Worm (Caenorhabditis elegans) whole organism, early embryonic: Measurements from ENCODE around the gene sri-1.

Experiments
- F13C5.2 ChIP-seq: sonication (generic microtip); optimal IDR thresholded peaks from 2 replicates; lab custom pipeline; 2017; ENCODE audit warnings: mild to moderate bottlenecking, missing genetic modification characterization, inconsistent platforms, missing compliant biosample characterization
- aly-1 ChIP-seq: sonication (generic microtip); optimal IDR thresholded peaks from 2 replicates; lab custom pipeline; 2016; ENCODE audit warnings: missing genetic modification characterization, missing compliant biosample characterization
- ama-1 ChIP-seq: fragments of 150-350 bp; optimal IDR thresholded peaks from 2 replicates; lab custom pipeline; 2014
- ceh-13 ChIP-seq: fragments of 200-800 bp; sonication (Bioruptor generic); optimal IDR thresholded peaks from 2 replicates; lab custom pipeline; 2018; ENCODE audit warnings: mild to moderate bottlenecking, missing genetic modification characterization, missing compliant biosample characterization
- ceh-36 ChIP-seq: sonication (generic microtip); optimal IDR thresholded peaks from 2 replicates; lab custom pipeline; 2016; ENCODE audit warnings: missing genetic modification characterization, inconsistent platforms, missing compliant biosample characterization
- flt-1 ChIP-seq: fragments of 200-800 bp; sonication (Bioruptor generic); IDR thresholded peaks from 2 replicates; pipeline ENCODE4 v1.3.6; 2022; ENCODE audit warnings: missing genetic modification characterization, missing compliant biosample characterization
- hmbx-1 ChIP-seq: sonication (generic microtip); optimal IDR thresholded peaks from 2 replicates; lab custom pipeline; 2016; ENCODE audit warnings: mild to moderate bottlenecking, missing genetic modification characterization, missing compliant biosample characterization
- pes-1 ChIP-seq: fragments of 200-800 bp; sonication (Bioruptor generic); IDR thresholded peaks from 2 replicates; pipeline ENCODE4 v1.3.6; 2022; ENCODE audit warnings: missing genetic modification reagents, missing genetic modification characterization, missing compliant biosample characterization
- scrt-1 ChIP-seq: fragments of 200-800 bp; sonication (Bioruptor generic); IDR thresholded peaks from 2 replicates; pipeline ENCODE4 v1.3.6; 2022; ENCODE audit warnings: missing genetic modification characterization, missing compliant biosample characterization
- sea-1 ChIP-seq: fragments of 200-800 bp; sonication (Bioruptor generic); conservative IDR thresholded peaks from 2 replicates; pipeline ENCODE4 v1.3.6; 2022; ENCODE audit warnings: missing genetic modification characterization, missing compliant biosample characterization
- tbx-11 ChIP-seq: fragments of 200-800 bp; sonication (Bioruptor generic); IDR thresholded peaks from 2 replicates; pipeline ENCODE4 v1.3.6; 2022; ENCODE audit warnings: missing genetic modification characterization, missing compliant biosample characterization

DNA sequence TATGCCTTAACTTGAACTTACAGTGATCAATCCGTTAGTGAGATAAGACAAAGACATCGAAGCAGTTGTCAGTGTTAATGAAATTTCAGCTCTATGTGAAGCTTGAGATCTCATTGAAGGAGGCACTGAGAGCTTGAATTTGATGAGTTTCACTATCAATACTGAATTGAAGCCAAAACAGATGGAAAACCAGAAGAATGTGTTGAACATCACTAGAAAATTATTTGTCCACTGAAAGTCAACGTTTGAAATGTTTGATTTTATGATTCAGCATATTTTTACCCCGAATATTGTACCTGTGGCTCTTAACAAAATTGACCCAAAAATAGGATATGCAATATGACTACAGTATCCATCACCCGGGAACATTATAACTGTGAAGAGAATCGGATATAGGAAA lies 3.4 kb upstream of the sri-1 start:
- no peak for TF ChIP-seq sea-1 (GFP tag; lab: Robert Waterston, UW)
- no peak for TF ChIP-seq F13C5.2
- no peak for TF ChIP-seq pes-1 (GFP tag; lab: Robert Waterston, UW)
- no peak for TF ChIP-seq ama-1 (lab: Kevin White, UChicago)
- TF ChIP-seq tbx-11 (GFP tag; lab: Robert Waterston, UW) = no peak
- no peak for TF ChIP-seq flt-1
- no peak for TF ChIP-seq scrt-1 (GFP tag; lab: Robert Waterston, UW)
- TF ChIP-seq hmbx-1 (tag; lab: Kevin White, UChicago) = no peak
- TF ChIP-seq aly-1 (tag; lab: Kevin White, UChicago) = no peak
- TF ChIP-seq ceh-13 (GFP tag; lab: Kevin White, UChicago) = no peak
- TF ChIP-seq ceh-36 (tag; lab: Kevin White, UChicago) = no peak
